Fruit fly (Drosophila melanogaster) whole organism, embryonic: ENCODE measurements around the gene Mlc2.

Source experiments
- Atf6 ChIP-seq: fragments of 200-800 bp; sonication (Bioruptor generic); IDR thresholded peaks from 2 replicates; pipeline ENCODE4 v1.3.6; 2022; ENCODE audit warnings: missing biosample characterization, missing genetic modification characterization
- BtbVII ChIP-seq: fragments of 200-800 bp; sonication (Bioruptor generic); optimal IDR thresholded peaks from 3 replicates; lab custom pipeline; 2017; ENCODE audit warnings: missing biosample characterization, mild to moderate bottlenecking, missing genetic modification characterization
- CG10321 ChIP-seq: fragments of 200-800 bp; sonication (Bioruptor generic); IDR thresholded peaks from 2 replicates; pipeline ENCODE4 v1.3.6; 2022; ENCODE audit warnings: missing biosample characterization, missing genetic modification characterization
- CG11085 ChIP-seq: fragments of 200-800 bp; sonication (Bioruptor generic); IDR thresholded peaks from 2 replicates; pipeline ENCODE4 v1.3.6; 2022; ENCODE audit warnings: missing biosample characterization, missing genetic modification characterization
- CG11093 ChIP-seq: fragments of 200-800 bp; sonication (Bioruptor generic); IDR thresholded peaks from 3 replicates; pipeline ENCODE4 v1.3.6; 2022; ENCODE audit warnings: missing biosample characterization, missing genetic modification characterization
- CG12104 ChIP-seq: fragments of 200-800 bp; sonication (Bioruptor generic); optimal IDR thresholded peaks from 3 replicates; lab custom pipeline; 2016; ENCODE audit warnings: missing biosample characterization, missing genetic modification characterization
- CG12155 ChIP-seq: fragments of 200-800 bp; sonication (Bioruptor generic); optimal IDR thresholded peaks from 3 replicates; lab custom pipeline; 2016; ENCODE audit warnings: missing biosample characterization, missing genetic modification characterization
- CG12219 ChIP-seq: fragments of 200-800 bp; sonication (Bioruptor generic); optimal IDR thresholded peaks from 3 replicates; lab custom pipeline; 2018; ENCODE audit warnings: missing biosample characterization, mild to moderate bottlenecking, missing genetic modification characterization
- CG12391 ChIP-seq: fragments of 200-800 bp; sonication (Bioruptor generic); optimal IDR thresholded peaks from 3 replicates; lab custom pipeline; 2018; ENCODE audit warnings: missing biosample characterization, mild to moderate bottlenecking, missing genetic modification characterization, moderate library complexity
- CG13424 ChIP-seq: fragments of 200-800 bp; sonication (Bioruptor generic); optimal IDR thresholded peaks from 2 replicates; lab custom pipeline; 2019; ENCODE audit warnings: missing biosample characterization, mild to moderate bottlenecking, missing genetic modification characterization, moderate library complexity
- CG14965 ChIP-seq: fragments of 200-800 bp; sonication (Bioruptor generic); optimal IDR thresholded peaks from 2 replicates; lab custom pipeline; 2016; ENCODE audit warnings: missing biosample characterization, missing genetic modification characterization, borderline replicate concordance
- CG1602 ChIP-seq: fragments of 200-800 bp; sonication (Bioruptor generic); optimal IDR thresholded peaks from 3 replicates; lab custom pipeline; 2016; ENCODE audit warnings: missing biosample characterization, missing genetic modification characterization
- CG17385 ChIP-seq: fragments of 200-800 bp; sonication (Bioruptor generic); optimal IDR thresholded peaks from 3 replicates; lab custom pipeline; 2018; ENCODE audit warnings: missing biosample characterization, mild to moderate bottlenecking, missing genetic modification characterization
- CG18262 ChIP-seq: fragments of 200-800 bp; optimal IDR thresholded peaks from 3 replicates; lab custom pipeline; 2019; ENCODE audit warnings: missing biosample characterization, mild to moderate bottlenecking, missing genetic modification characterization, moderate library complexity
- CG18599 ChIP-seq: fragments of 200-800 bp; sonication (Bioruptor generic); optimal IDR thresholded peaks from 3 replicates; lab custom pipeline; 2017; ENCODE audit warnings: missing biosample characterization, missing genetic modification characterization, mild to moderate bottlenecking, moderate library complexity, missing genetic modification reagents
- CG30431 ChIP-seq: fragments of 200-800 bp; sonication (Bioruptor generic); optimal IDR thresholded peaks from 2 replicates; lab custom pipeline; 2017; ENCODE audit warnings: missing biosample characterization, missing genetic modification characterization
- CG3065 ChIP-seq: fragments of 200-800 bp; sonication (Bioruptor generic); optimal IDR thresholded peaks from 2 replicates; lab custom pipeline; 2016; ENCODE audit warnings: missing biosample characterization, missing genetic modification characterization
- CG34376 ChIP-seq: fragments of 200-800 bp; sonication (Bioruptor generic); optimal IDR thresholded peaks from 2 replicates; lab custom pipeline; 2018; ENCODE audit warnings: missing biosample characterization, mild to moderate bottlenecking, missing genetic modification characterization
- CG3726 ChIP-seq: fragments of 200-800 bp; sonication (Bioruptor generic); IDR thresholded peaks from 3 replicates; pipeline ENCODE4, ENCODE4 v1.3.6; 2022; ENCODE audit warnings: missing biosample characterization, missing genetic modification characterization
- CG4820 ChIP-seq: fragments of 200-800 bp; sonication (Bioruptor generic); optimal IDR thresholded peaks from 3 replicates; lab custom pipeline; 2016; ENCODE audit warnings: missing biosample characterization, missing genetic modification characterization
- CG6272 ChIP-seq: fragments of 200-800 bp; sonication (Bioruptor generic); IDR thresholded peaks from 2 replicates; pipeline ENCODE4 v1.3.6; 2022; ENCODE audit warnings: missing biosample characterization, missing genetic modification characterization
- CG6813 ChIP-seq: fragments of 200-800 bp; sonication (Bioruptor generic); optimal IDR thresholded peaks from 2 replicates; lab custom pipeline; 2017; ENCODE audit warnings: missing biosample characterization, missing genetic modification characterization, mild to moderate bottlenecking, moderate library complexity, missing genetic modification reagents
- CG7928 ChIP-seq: fragments of 200-800 bp; sonication (Bioruptor generic); optimal IDR thresholded peaks from 2 replicates; lab custom pipeline; 2017; ENCODE audit warnings: missing biosample characterization, mild to moderate bottlenecking, missing genetic modification characterization
- CG7987 ChIP-seq: fragments of 200-800 bp; sonication (Bioruptor generic); optimal IDR thresholded peaks from 2 replicates; lab custom pipeline; 2018; ENCODE audit warnings: missing biosample characterization, mild to moderate bottlenecking, missing genetic modification characterization, moderate library complexity
- CHES-1-like ChIP-seq: fragments of 200-800 bp; sonication (Bioruptor generic); optimal IDR thresholded peaks from 2 replicates; lab custom pipeline; 2016; ENCODE audit warnings: missing biosample characterization, missing genetic modification characterization
- Dip2 ChIP-seq: fragments of 200-800 bp; sonication (Bioruptor generic); IDR thresholded peaks from 2 replicates; pipeline ENCODE4 v1.3.6; 2022; ENCODE audit warnings: missing biosample characterization, missing genetic modification characterization
- Dp ChIP-seq: fragments of 200-800 bp; sonication (Bioruptor generic); optimal IDR thresholded peaks from 2 replicates; lab custom pipeline; 2018; ENCODE audit warnings: missing biosample characterization, mild to moderate bottlenecking, missing genetic modification characterization, moderate library complexity
- GATAe ChIP-seq: fragments of 200-800 bp; sonication (Bioruptor generic); conservative IDR thresholded peaks from 2 replicates; pipeline ENCODE4 v1.3.6; 2022; ENCODE audit warnings: missing biosample characterization, missing genetic modification characterization
- PHDP ChIP-seq: fragments of 200-800 bp; sonication (Bioruptor generic); optimal IDR thresholded peaks from 3 replicates; lab custom pipeline; 2018; ENCODE audit warnings: missing biosample characterization, mild to moderate bottlenecking, missing genetic modification characterization, moderate library complexity
- Xbp1 ChIP-seq: fragments of 200-800 bp; sonication (Bioruptor generic); optimal IDR thresholded peaks from 3 replicates; lab custom pipeline; 2016; ENCODE audit warnings: missing biosample characterization, mild to moderate bottlenecking, missing genetic modification characterization
- amos ChIP-seq: fragments of 200-800 bp; sonication (Bioruptor generic); IDR thresholded peaks from 2 replicates; pipeline ENCODE4 v1.3.6; 2022; ENCODE audit warnings: missing biosample characterization, missing genetic modification characterization; ENCODE audit not compliant: partially characterized antibody
- ato ChIP-seq: fragments of 200-800 bp; sonication (Bioruptor generic); IDR thresholded peaks from 2 replicates; pipeline ENCODE4 v1.3.6; 2022; ENCODE audit warnings: missing biosample characterization, missing genetic modification characterization; ENCODE audit not compliant: partially characterized antibody
- az2 ChIP-seq: fragments of 200-800 bp; sonication (Bioruptor generic); optimal IDR thresholded peaks from 3 replicates; lab custom pipeline; 2016; ENCODE audit warnings: missing biosample characterization, missing genetic modification characterization
- mirr ChIP-seq: fragments of 200-800 bp; sonication (Bioruptor generic); optimal IDR thresholded peaks from 3 replicates; lab custom pipeline; 2018; ENCODE audit warnings: missing biosample characterization, mild to moderate bottlenecking, missing genetic modification characterization
- oc ChIP-seq: fragments of 200-800 bp; sonication (Bioruptor generic); optimal IDR thresholded peaks from 2 replicates; lab custom pipeline; 2018; ENCODE audit warnings: missing biosample characterization, mild to moderate bottlenecking, missing genetic modification characterization, moderate library complexity
- org-1 ChIP-seq: fragments of 200-800 bp; sonication (Bioruptor generic); optimal IDR thresholded peaks from 2 replicates; lab custom pipeline; 2017; ENCODE audit warnings: missing biosample characterization, missing genetic modification characterization
- peb ChIP-seq: fragments of 200-800 bp; sonication (Bioruptor generic); IDR thresholded peaks from 2 replicates; pipeline ENCODE4 v1.3.6; 2022; ENCODE audit warnings: missing biosample characterization, missing genetic modification characterization
- psq ChIP-seq: fragments of 200-800 bp; sonication (Bioruptor generic); optimal IDR thresholded peaks from 2 replicates; lab custom pipeline; 2017; ENCODE audit warnings: missing biosample characterization, missing genetic modification characterization
- rib ChIP-seq: fragments of 200-800 bp; sonication (Bioruptor generic); IDR thresholded peaks from 2 replicates; pipeline ENCODE4 v1.3.6; 2022; ENCODE audit warnings: missing biosample characterization, missing genetic modification characterization
- run ChIP-seq: fragments of 200-800 bp; sonication (Bioruptor generic); optimal IDR thresholded peaks from 3 replicates; lab custom pipeline; 2018; ENCODE audit warnings: missing biosample characterization, mild to moderate bottlenecking, missing genetic modification characterization
- schlank ChIP-seq: fragments of 200-800 bp; sonication (Bioruptor generic); optimal IDR thresholded peaks from 2 replicates; lab custom pipeline; 2018; ENCODE audit warnings: missing biosample characterization, mild to moderate bottlenecking, missing genetic modification characterization
- sd ChIP-seq: fragments of 200-800 bp; sonication (Bioruptor generic); optimal IDR thresholded peaks from 3 replicates; lab custom pipeline; 2018; ENCODE audit warnings: missing biosample characterization, mild to moderate bottlenecking, missing genetic modification characterization, moderate library complexity
- sim ChIP-seq: fragments of 200-800 bp; sonication (Bioruptor generic); IDR thresholded peaks from 2 replicates; pipeline ENCODE4 v1.3.6; 2022; ENCODE audit warnings: missing biosample characterization, missing genetic modification characterization
- sisA ChIP-seq: fragments of 200-800 bp; sonication (Bioruptor generic); IDR thresholded peaks from 2 replicates; pipeline ENCODE4 v1.3.6; 2022; ENCODE audit warnings: missing biosample characterization, missing genetic modification characterization
- sob ChIP-seq: fragments of 200-800 bp; sonication (Bioruptor generic); IDR thresholded peaks from 2 replicates; pipeline ENCODE4 v1.3.6; 2022; ENCODE audit warnings: missing biosample characterization, missing genetic modification characterization
- sr ChIP-seq: fragments of 200-800 bp; sonication (Bioruptor generic); IDR thresholded peaks from 3 replicates; pipeline ENCODE4 v1.3.6; 2022; ENCODE audit warnings: missing biosample characterization, missing genetic modification characterization
- sug ChIP-seq: fragments of 200-800 bp; optimal IDR thresholded peaks from 2 replicates; lab custom pipeline; 2019; ENCODE audit warnings: missing biosample characterization, mild to moderate bottlenecking, missing genetic modification characterization, moderate library complexity
- tio ChIP-seq: fragments of 200-800 bp; sonication (Bioruptor generic); optimal IDR thresholded peaks from 2 replicates; lab custom pipeline; 2017; ENCODE audit warnings: missing biosample characterization, missing genetic modification characterization, inconsistent platforms
- wor ChIP-seq: fragments of 200-800 bp; sonication (Bioruptor generic); IDR thresholded peaks from 2 replicates; pipeline ENCODE4 v1.3.6; 2022; ENCODE audit warnings: missing biosample characterization, missing genetic modification characterization
- yki ChIP-seq: fragments of >200 bp; optimal IDR thresholded peaks from 3 replicates; lab custom pipeline; 2018

The Mlc2 gene

DNA sequence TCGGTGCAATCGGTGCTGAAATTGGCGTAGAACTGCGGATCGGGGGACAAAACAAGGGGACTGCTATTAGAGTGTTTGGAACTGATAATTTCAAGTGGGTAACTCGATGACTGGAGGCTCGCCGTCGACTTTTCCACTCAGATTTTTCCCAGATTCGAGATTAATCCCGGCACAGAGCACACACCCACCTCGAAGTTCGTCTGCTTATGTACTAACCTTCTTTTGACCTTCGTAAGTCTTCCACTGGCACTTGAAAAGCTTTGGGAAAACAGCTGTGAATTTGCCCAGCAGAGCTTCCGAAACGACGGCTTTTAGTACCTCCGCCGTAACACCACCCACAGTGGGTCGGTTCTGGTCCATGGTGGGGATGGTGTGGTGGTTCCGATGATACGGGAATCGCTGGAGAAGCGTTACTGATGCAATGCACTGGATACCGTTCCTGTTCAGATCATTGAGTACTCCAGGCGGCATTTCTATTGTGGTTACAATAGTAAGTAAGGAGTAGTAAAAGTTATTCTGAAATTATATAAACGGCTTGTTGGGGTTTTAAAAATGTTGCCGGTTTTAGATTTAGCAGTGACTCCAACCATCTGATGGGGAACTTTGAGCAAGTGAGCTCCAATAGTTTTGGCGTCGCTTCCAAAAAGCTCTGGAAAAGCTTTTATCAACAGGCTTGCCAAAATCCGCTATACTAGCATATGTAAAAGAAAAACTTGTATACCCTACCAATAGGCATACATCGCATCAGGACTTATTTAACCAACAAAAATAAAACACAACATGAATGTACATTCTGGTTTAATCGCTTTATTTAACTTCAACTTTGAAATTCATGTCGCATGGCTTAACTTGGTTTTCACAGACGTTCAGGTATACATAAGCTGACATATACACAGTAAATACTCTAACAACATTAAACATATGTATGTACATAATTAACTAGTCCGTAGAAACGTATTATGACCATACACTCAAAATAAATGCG is 40.0 kb downstream of the Mlc2 start, which contains the start of gene Tpi (continued):
- TF ChIP-seq CG3726 (GFP tag; lab: Robert Waterston, UW) = no peak
- no peak for TF ChIP-seq CG4820 (GFP tag; lab: Kevin White, UChicago)
- no peak for TF ChIP-seq CG3065 (GFP tag; lab: Kevin White, UChicago)
- no peak for TF ChIP-seq psq (GFP tag; lab: Kevin White, UChicago)
- peak; percentile 67 for TF ChIP-seq PHDP (tag; lab: Kevin White, UChicago)
- TF ChIP-seq CG6813 = no peak
- TF ChIP-seq sim = no peak
- TF ChIP-seq CHES-1-like (GFP tag; lab: Kevin White, UChicago) = peak; percentile 17
- no peak for TF ChIP-seq CG10321 (GFP tag; lab: Robert Waterston, UW)
- TF ChIP-seq CG7987 (GFP tag; lab: Kevin White, UChicago) = no peak
- no peak for TF ChIP-seq CG30431 (GFP tag; lab: Kevin White, UChicago)
- TF ChIP-seq GATAe (GFP tag; lab: Robert Waterston, UW) = no peak
- TF ChIP-seq CG17385 (GFP tag; lab: Kevin White, UChicago) = peak; percentile 23
- no peak for TF ChIP-seq CG7928 (GFP tag; lab: Kevin White, UChicago)
- no peak for TF ChIP-seq tio
- no peak for TF ChIP-seq Dip2 (GFP tag; lab: Robert Waterston, UW)
- peak; percentile 2 for TF ChIP-seq org-1 (GFP tag; lab: Kevin White, UChicago)
- TF ChIP-seq CG18599 = peak; percentile 28
- no peak for TF ChIP-seq yki (lab: Kevin White, UChicago)
- TF ChIP-seq az2 (GFP tag; lab: Kevin White, UChicago) = peak; percentile 41
- no peak for TF ChIP-seq ato (GFP tag; lab: Robert Waterston, UW)
- TF ChIP-seq run = no peak
- TF ChIP-seq CG14965 (GFP tag; lab: Kevin White, UChicago) = no peak
- peak; percentile 1 for TF ChIP-seq CG12155 (GFP tag; lab: Kevin White, UChicago)
- TF ChIP-seq CG18262 (tag; lab: Kevin White, UChicago) = no peak
- peak; percentile 57 for TF ChIP-seq Atf6 (GFP tag; lab: Robert Waterston, UW)
- TF ChIP-seq CG12104 (GFP tag; lab: Kevin White, UChicago) = no peak
- no peak for TF ChIP-seq oc (tag; lab: Kevin White, UChicago)
- TF ChIP-seq CG11085 (GFP tag; lab: Robert Waterston, UW) = no peak
- no peak for TF ChIP-seq CG6272
- no peak for TF ChIP-seq peb (GFP tag; lab: Robert Waterston, UW)
- no peak for TF ChIP-seq amos (GFP tag; lab: Robert Waterston, UW)
- no peak for TF ChIP-seq mirr
- no peak for TF ChIP-seq sob (GFP tag; lab: Robert Waterston, UW)
- peak; percentile 9 for TF ChIP-seq BtbVII (GFP tag; lab: Kevin White, UChicago)
- TF ChIP-seq sisA = no peak
- no peak for TF ChIP-seq rib (GFP tag; lab: Robert Waterston, UW)
- TF ChIP-seq wor = no peak
- no peak for TF ChIP-seq sd (tag; lab: Kevin White, UChicago)
- TF ChIP-seq Dp (GFP tag; lab: Kevin White, UChicago) = peak; percentile 41
- no peak for TF ChIP-seq schlank (tag; lab: Kevin White, UChicago)
- TF ChIP-seq Xbp1 (GFP tag; lab: Kevin White, UChicago) = peak; percentile 52
- TF ChIP-seq CG12219 (GFP tag; lab: Kevin White, UChicago) = peak; percentile 46
- TF ChIP-seq CG11093 (GFP tag; lab: Robert Waterston, UW) = no peak
- TF ChIP-seq CG12391 (tag; lab: Kevin White, UChicago) = no peak
- TF ChIP-seq sug (tag; lab: Kevin White, UChicago) = peak; percentile 43
- peak; percentile 38 for TF ChIP-seq CG13424 (tag; lab: Kevin White, UChicago)
- peak; percentile 59; the same call in 1 of the 3 replicates for TF ChIP-seq sr (GFP tag; lab: Robert Waterston, UW)
- peak; percentile 1 for TF ChIP-seq CG34376 (GFP tag; lab: Kevin White, UChicago)
- TF ChIP-seq CG1602 (GFP tag; lab: Kevin White, UChicago) = no peak
